Worm (Caenorhabditis elegans): ENCODE data around the gene gldi-10.

Gene gldi-10

ce11 chrIV:9144405-9144804, 45.4 kb downstream of the gldi-10 start, which contains the start of gene flp-1:
Gene flp-1, plus strand, starts transcription at chrIV:9144705.
- TF ChIP-seq ceh-43 (GFP tag; optimal IDR thresholded peaks at IDR 0.05) (no peak), ces-1 (GFP tag; optimal IDR thresholded peaks at IDR 0.05) (peak; percentile 70)

- TF ChIP-seq unc-120 (tag; optimal IDR thresholded peaks at IDR 0.05; ENCODE audit: poor library complexity, severe bottlenecking) = no peak
- no peak for TF ChIP-seq elt-3 (tag; optimal IDR thresholded peaks at IDR 0.05)
- TF ChIP-seq ham-2 (GFP tag; optimal IDR thresholded peaks at IDR 0.05) = no peak
- no peak for TF ChIP-seq mep-1 (tag; optimal IDR thresholded peaks at IDR 0.05)
- no peak for TF ChIP-seq bed-3 (GFP tag; optimal IDR thresholded peaks at IDR 0.05)
- no peak for TF ChIP-seq ceh-43 (GFP tag; optimal IDR thresholded peaks at IDR 0.05)
- no peak for TF ChIP-seq sptf-1 (tag; optimal IDR thresholded peaks at IDR 0.05)
- TF ChIP-seq unc-62 (GFP tag; optimal IDR thresholded peaks at IDR 0.05) = no peak
- TF ChIP-seq nhr-28 (tag; optimal IDR thresholded peaks at IDR 0.05) = no peak
- no peak for TF ChIP-seq lin-13 (tag; optimal IDR thresholded peaks at IDR 0.05)
- TF ChIP-seq flh-1 (GFP tag; optimal IDR thresholded peaks at IDR 0.05) = no peak
Observed at ce11 chrIV:9146111-9146510, 47.1 kb downstream of the gldi-10 start, which contains the start of gene daf-10. Gene daf-10, minus strand, starts transcription at chrIV:9146211.

- TF ChIP-seq mep-1 (tag; optimal IDR thresholded peaks at IDR 0.05) (peak; percentile 4), pha-4 (tag; optimal IDR thresholded peaks at IDR 0.05) (peak; percentile 46), ceh-39 (tag; optimal IDR thresholded peaks at IDR 0.05) (no peak), lin-32 (GFP tag; optimal IDR thresholded peaks at IDR 0.05) (no peak)
Observed at ce11 chrIV:9146819-9147518, 47.9 kb downstream of the gldi-10 start, which contains the start of the genes rpb-12 and aly-2. Gene rpb-12, minus strand, starts transcription at chrIV:9146869. Gene aly-2, plus strand, starts transcription at chrIV:9147468.

DNA sequence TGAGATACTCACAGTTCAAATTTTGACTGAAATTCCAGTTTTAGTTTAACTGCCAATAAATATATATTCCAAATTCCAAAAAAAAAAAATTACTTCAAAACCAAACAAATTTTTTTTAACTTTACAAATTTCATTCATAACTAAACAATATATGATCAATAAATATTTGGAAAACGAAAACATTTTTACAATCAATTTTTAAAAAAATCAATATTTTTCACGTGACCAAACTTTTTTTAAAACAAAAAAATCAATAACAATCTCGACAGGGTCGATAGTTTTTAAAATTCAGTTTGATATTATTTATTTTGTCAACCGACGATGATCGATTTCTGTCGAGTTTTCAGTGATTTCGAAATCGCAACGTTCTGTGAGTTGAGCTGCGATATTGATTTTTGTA, 51.1 kb downstream of the gldi-10 start, which contains the start of gene F23B2.7:
Gene F23B2.7 (plus strand): TSS at position 301 of the 400 bp plus-strand sequence.
- no peak for TF ChIP-seq lin-32 (GFP tag; optimal IDR thresholded peaks at IDR 0.05)
- TF ChIP-seq blmp-1 (tag; optimal IDR thresholded peaks at IDR 0.05) = no peak
- no peak for TF ChIP-seq M03D4.4 (tag; optimal IDR thresholded peaks at IDR 0.05)
- TF ChIP-seq unc-39 (tag; optimal IDR thresholded peaks at IDR 0.05) = no peak
- TF ChIP-seq pha-4 (tag; optimal IDR thresholded peaks at IDR 0.05) = no peak
- TF ChIP-seq nhr-237 (tag; optimal IDR thresholded peaks at IDR 0.05) = no peak
- no peak for TF ChIP-seq unc-120 (tag; optimal IDR thresholded peaks at IDR 0.05; ENCODE audit: poor library complexity, severe bottlenecking)
- no peak for TF ChIP-seq tbx-8 (GFP tag; optimal IDR thresholded peaks at IDR 0.05)
- TF ChIP-seq mls-2 (tag; optimal IDR thresholded peaks at IDR 0.05) = no peak
- TF ChIP-seq hlh-1 (tag; optimal IDR thresholded peaks at IDR 0.05) = no peak
- TF ChIP-seq cnd-1 (tag; optimal IDR thresholded peaks at IDR 0.05) = no peak
- no peak for TF ChIP-seq unc-62 (GFP tag; optimal IDR thresholded peaks at IDR 0.05)
- TF ChIP-seq ham-2 (GFP tag; optimal IDR thresholded peaks at IDR 0.05) = no peak
- TF ChIP-seq nhr-12 (tag; optimal IDR thresholded peaks at IDR 0.05) = no peak
- TF ChIP-seq nhr-28 (tag; optimal IDR thresholded peaks at IDR 0.05) = no peak
